Fruit fly (Drosophila melanogaster) whole organism, embryonic: ENCODE data around the gene dUTPase.
A peak's percentile ranks its signal among the peaks of the same experiment; 100 is the strongest.

Experiments
- B-H2 ChIP-seq: fragments of 200-800 bp; sonication (Bioruptor generic); optimal IDR thresholded peaks from 2 replicates; lab custom pipeline; 2018; ENCODE audit warnings: missing biosample characterization, mild to moderate bottlenecking, missing genetic modification characterization
- Bgb ChIP-seq: fragments of 200-800 bp; sonication (Bioruptor generic); IDR thresholded peaks from 2 replicates; pipeline ENCODE4 v1.3.6; 2022; ENCODE audit warnings: missing biosample characterization, missing genetic modification characterization; ENCODE audit not compliant: partially characterized antibody
- CG10267 ChIP-seq: fragments of 200-800 bp; sonication (Bioruptor generic); optimal IDR thresholded peaks from 2 replicates; lab custom pipeline; 2018; ENCODE audit warnings: missing biosample characterization, mild to moderate bottlenecking, missing genetic modification characterization, moderate library complexity
- CG12219 ChIP-seq: fragments of 200-800 bp; sonication (Bioruptor generic); optimal IDR thresholded peaks from 3 replicates; lab custom pipeline; 2018; ENCODE audit warnings: missing biosample characterization, mild to moderate bottlenecking, missing genetic modification characterization
- CG12391 ChIP-seq: fragments of 200-800 bp; sonication (Bioruptor generic); optimal IDR thresholded peaks from 3 replicates; lab custom pipeline; 2018; ENCODE audit warnings: missing biosample characterization, mild to moderate bottlenecking, missing genetic modification characterization, moderate library complexity
- CG14050 ChIP-seq: fragments of 200-800 bp; sonication (Bioruptor generic); IDR thresholded peaks from 3 replicates; pipeline ENCODE4 v1.3.6; 2022; ENCODE audit warnings: missing biosample characterization, missing genetic modification characterization
- CG14710 ChIP-seq: fragments of 200-800 bp; sonication (Bioruptor generic); optimal IDR thresholded peaks from 3 replicates; lab custom pipeline; 2019; ENCODE audit warnings: missing biosample characterization, mild to moderate bottlenecking, missing genetic modification characterization, moderate library complexity
- CG15269 ChIP-seq: fragments of 200-800 bp; sonication (Bioruptor generic); optimal IDR thresholded peaks from 2 replicates; lab custom pipeline; 2018; ENCODE audit warnings: missing biosample characterization, mild to moderate bottlenecking, missing genetic modification characterization, moderate library complexity
- CG1647 ChIP-seq: fragments of 200-800 bp; sonication (Bioruptor generic); optimal IDR thresholded peaks from 3 replicates; lab custom pipeline; 2016; ENCODE audit warnings: missing biosample characterization, missing genetic modification characterization
- CG16779 ChIP-seq: fragments of 200-800 bp; sonication (Bioruptor generic); IDR thresholded peaks from 2 replicates; pipeline ENCODE4 v1.3.6; 2022; ENCODE audit warnings: missing biosample characterization, missing genetic modification characterization
- CG2712 ChIP-seq: fragments of 200-800 bp; optimal IDR thresholded peaks from 3 replicates; lab custom pipeline; 2019; ENCODE audit warnings: missing biosample characterization, mild to moderate bottlenecking, missing genetic modification characterization, moderate library complexity
- CG2875 ChIP-seq: fragments of 200-800 bp; sonication (Bioruptor generic); optimal IDR thresholded peaks from 2 replicates; lab custom pipeline; 2017; ENCODE audit warnings: missing biosample characterization, mild to moderate bottlenecking, missing genetic modification characterization, missing genetic modification reagents
- CG30020 ChIP-seq: fragments of 200-800 bp; optimal IDR thresholded peaks from 2 replicates; lab custom pipeline; 2019; ENCODE audit warnings: missing biosample characterization, mild to moderate bottlenecking, missing genetic modification characterization, moderate library complexity
- CG30431 ChIP-seq: fragments of 200-800 bp; sonication (Bioruptor generic); optimal IDR thresholded peaks from 2 replicates; lab custom pipeline; 2017; ENCODE audit warnings: missing biosample characterization, missing genetic modification characterization
- CG31441 ChIP-seq: fragments of 200-800 bp; sonication (Bioruptor generic); IDR thresholded peaks from 2 replicates; pipeline ENCODE4 v1.3.6; 2022; ENCODE audit warnings: missing biosample characterization, missing genetic modification characterization
- CG33213 ChIP-seq: fragments of 200-800 bp; sonication (Bioruptor generic); optimal IDR thresholded peaks from 3 replicates; lab custom pipeline; 2016; ENCODE audit warnings: missing biosample characterization, missing genetic modification characterization
- CG8089 ChIP-seq: fragments of 200-800 bp; sonication (Bioruptor generic); optimal IDR thresholded peaks from 3 replicates; lab custom pipeline; 2016; ENCODE audit warnings: missing biosample characterization, missing genetic modification characterization
- CG8478 ChIP-seq: fragments of >200 bp; optimal IDR thresholded peaks from 2 replicates; lab custom pipeline; 2018
- CG9797 ChIP-seq: fragments of 200-800 bp; sonication (Bioruptor generic); optimal IDR thresholded peaks from 3 replicates; lab custom pipeline; 2018; ENCODE audit warnings: missing biosample characterization, mild to moderate bottlenecking, missing genetic modification characterization
- CoRest ChIP-seq: fragments of 200-800 bp; sonication (Bioruptor generic); optimal IDR thresholded peaks from 3 replicates; lab custom pipeline; 2018; ENCODE audit warnings: missing biosample characterization, mild to moderate bottlenecking, missing genetic modification characterization, moderate library complexity
- Dip2 ChIP-seq: fragments of 200-800 bp; sonication (Bioruptor generic); IDR thresholded peaks from 2 replicates; pipeline ENCODE4 v1.3.6; 2022; ENCODE audit warnings: missing biosample characterization, missing genetic modification characterization
- Dll ChIP-seq: fragments of 200-800 bp; sonication (Bioruptor generic); IDR thresholded peaks from 4 replicates; pipeline ENCODE4 v1.3.6; 2022; ENCODE audit warnings: missing biosample characterization, missing genetic modification characterization; ENCODE audit not compliant: partially characterized antibody
- Eip74EF ChIP-seq, 2 experiments: fragments of 200-800 bp in 1 of 2; fragments of >200 bp in 1 of 2; sonication (Bioruptor generic) in 1 of 2; optimal IDR thresholded peaks; 2 replicates each; lab custom pipeline; 2017 to 2019; ENCODE audit warnings: missing biosample characterization in 2 of 2, missing genetic modification characterization in 2 of 2, mild to moderate bottlenecking in 1 of 2, moderate library complexity in 1 of 2
- Ets65A ChIP-seq: fragments of 200-800 bp; sonication (Bioruptor generic); peaks from one replicate; lab custom pipeline; 2016; ENCODE audit warnings: missing biosample characterization, missing genetic modification characterization
- Lhr ChIP-seq: fragments of 200-800 bp; sonication (Bioruptor generic); optimal IDR thresholded peaks from 3 replicates; lab custom pipeline; 2017; ENCODE audit warnings: mild to moderate bottlenecking, missing biosample characterization, missing genetic modification reagents, missing genetic modification characterization
- Med ChIP-seq: fragments of 200-800 bp; sonication (Bioruptor generic); peaks from one replicate; lab custom pipeline; 2016; ENCODE audit warnings: missing biosample characterization, missing genetic modification characterization, mild to moderate bottlenecking, inconsistent platforms, moderate library complexity
- NC2β ChIP-seq: fragments of 200-800 bp; sonication (Bioruptor generic); optimal IDR thresholded peaks from 2 replicates; lab custom pipeline; 2016; ENCODE audit warnings: missing biosample characterization, missing genetic modification characterization
- Nf-YC ChIP-seq: fragments of 200-800 bp; optimal IDR thresholded peaks from 3 replicates; lab custom pipeline; 2019; ENCODE audit warnings: missing biosample characterization, mild to moderate bottlenecking, missing genetic modification characterization, moderate library complexity
- PHDP ChIP-seq: fragments of 200-800 bp; sonication (Bioruptor generic); optimal IDR thresholded peaks from 3 replicates; lab custom pipeline; 2018; ENCODE audit warnings: missing biosample characterization, mild to moderate bottlenecking, missing genetic modification characterization, moderate library complexity
- amos ChIP-seq: fragments of 200-800 bp; sonication (Bioruptor generic); IDR thresholded peaks from 2 replicates; pipeline ENCODE4 v1.3.6; 2022; ENCODE audit warnings: missing biosample characterization, missing genetic modification characterization; ENCODE audit not compliant: partially characterized antibody
- ase ChIP-seq: fragments of 200-800 bp; sonication (Bioruptor generic); IDR thresholded peaks from 3 replicates; pipeline ENCODE4 v1.3.6; 2022; ENCODE audit warnings: missing biosample characterization, missing genetic modification characterization
- bbx ChIP-seq: fragments of 200-800 bp; sonication (Bioruptor generic); IDR thresholded peaks from 2 replicates; pipeline ENCODE4 v1.3.6; 2022; ENCODE audit warnings: missing biosample characterization, missing genetic modification characterization; ENCODE audit not compliant: partially characterized antibody
- chn ChIP-seq: fragments of 200-800 bp; sonication (Bioruptor generic); optimal IDR thresholded peaks from 2 replicates; lab custom pipeline; 2016; ENCODE audit warnings: missing biosample characterization, missing genetic modification characterization
- grau ChIP-seq: fragments of 200-800 bp; optimal IDR thresholded peaks from 3 replicates; lab custom pipeline; 2019; ENCODE audit warnings: missing biosample characterization, mild to moderate bottlenecking, missing genetic modification characterization, moderate library complexity
- hkb ChIP-seq, 2 experiments: fragments of 200-800 bp in 1 of 2; fragments of >200 bp in 1 of 2; sonication (Bioruptor generic) in 1 of 2; IDR thresholded peaks in 1 of 2; optimal IDR thresholded peaks in 1 of 2; 2 replicates each; pipeline versions ENCODE4 v1.3.6 to Lab custom; 2017 to 2022; ENCODE audit warnings: missing biosample characterization in 1 of 2, missing genetic modification characterization in 1 of 2
- lmd ChIP-seq: fragments of 200-800 bp; sonication (Bioruptor generic); IDR thresholded peaks from 2 replicates; pipeline ENCODE4 v1.3.6; 2022; ENCODE audit warnings: missing biosample characterization, missing genetic modification characterization
- mam ChIP-seq: fragments of 200-800 bp; sonication (Bioruptor generic); optimal IDR thresholded peaks from 3 replicates; lab custom pipeline; 2016; ENCODE audit warnings: missing biosample characterization, missing genetic modification characterization
- pho ChIP-seq: fragments of 200-800 bp; sonication (Bioruptor generic); optimal IDR thresholded peaks from 2 replicates; lab custom pipeline; 2016; ENCODE audit warnings: missing biosample characterization, missing genetic modification characterization
- psq ChIP-seq: fragments of 200-800 bp; sonication (Bioruptor generic); optimal IDR thresholded peaks from 2 replicates; lab custom pipeline; 2017; ENCODE audit warnings: missing biosample characterization, missing genetic modification characterization
- pzg ChIP-seq: fragments of 200-800 bp; sonication (Bioruptor generic); optimal IDR thresholded peaks from 3 replicates; lab custom pipeline; 2018; ENCODE audit warnings: missing biosample characterization, mild to moderate bottlenecking, missing genetic modification characterization, moderate library complexity
- scrt ChIP-seq: fragments of 200-800 bp; sonication (Bioruptor generic); optimal IDR thresholded peaks from 2 replicates; lab custom pipeline; 2018; ENCODE audit warnings: missing biosample characterization, mild to moderate bottlenecking, missing genetic modification characterization, moderate library complexity
- sens-2 ChIP-seq: fragments of 200-800 bp; sonication (Bioruptor generic); IDR thresholded peaks from 2 replicates; pipeline ENCODE4 v1.3.6; 2022; ENCODE audit warnings: missing biosample characterization, missing genetic modification characterization
- sob ChIP-seq: fragments of 200-800 bp; sonication (Bioruptor generic); IDR thresholded peaks from 2 replicates; pipeline ENCODE4 v1.3.6; 2022; ENCODE audit warnings: missing biosample characterization, missing genetic modification characterization
- ssp ChIP-seq: fragments of 200-800 bp; sonication (Bioruptor generic); IDR thresholded peaks from 2 replicates; pipeline ENCODE4 v1.3.6; 2022; ENCODE audit warnings: missing biosample characterization, missing genetic modification characterization
- stwl ChIP-seq: fragments of 200-800 bp; sonication (Bioruptor generic); optimal IDR thresholded peaks from 3 replicates; lab custom pipeline; 2018; ENCODE audit warnings: missing biosample characterization, mild to moderate bottlenecking, missing genetic modification characterization, moderate library complexity
- tgo ChIP-seq: fragments of 200-800 bp; sonication (Bioruptor generic); IDR thresholded peaks from 3 replicates; pipeline ENCODE4 v1.3.6; 2022; ENCODE audit warnings: missing biosample characterization, missing genetic modification characterization
- trem ChIP-seq: fragments of 200-800 bp; optimal IDR thresholded peaks from 3 replicates; lab custom pipeline; 2019; ENCODE audit warnings: missing biosample characterization, mild to moderate bottlenecking, missing genetic modification characterization, moderate library complexity
- ttk ChIP-seq: fragments of 200-800 bp; sonication (Bioruptor generic); IDR thresholded peaks from 2 replicates; pipeline ENCODE4 v2.1.2; 2022; ENCODE audit warnings: missing biosample characterization, missing genetic modification characterization
- unc-4 ChIP-seq: fragments of 200-800 bp; sonication (Bioruptor generic); IDR thresholded peaks from 2 replicates; pipeline ENCODE4 v1.3.6; 2022; ENCODE audit warnings: missing biosample characterization, missing genetic modification characterization; ENCODE audit not compliant: partially characterized antibody
- wor ChIP-seq: fragments of 200-800 bp; sonication (Bioruptor generic); IDR thresholded peaks from 2 replicates; pipeline ENCODE4 v1.3.6; 2022; ENCODE audit warnings: missing biosample characterization, missing genetic modification characterization
- zfh1 ChIP-seq: fragments of 200-800 bp; sonication (Bioruptor generic); IDR thresholded peaks from 3 replicates; pipeline ENCODE4 v1.3.6; 2022; ENCODE audit warnings: missing biosample characterization, missing genetic modification characterization

dUTPase gene

dm6 chr2L:10970134-10970533 is 41.0 kb upstream of the dUTPase start, which contains the start of the genes Tmem214 and YL-1 (continued):
- TF ChIP-seq hkb (optimal IDR thresholded peaks at IDR 0.05; lab: Kevin White, UChicago) (no peak), hkb (GFP tag; IDR thresholded peaks at IDR 0.05; lab: Robert Waterston, UW) (no peak), Dip2 (GFP tag; lab: Robert Waterston, UW) (no peak), PHDP (peak; percentile 4), CG15269 (tag; lab: Kevin White, UChicago) (no peak), mam (GFP tag; lab: Kevin White, UChicago) (no peak), Med (peak; percentile 61), CG10267 (tag; lab: Kevin White, UChicago) (peak; percentile 46), bbx (GFP tag; lab: Robert Waterston, UW) (peak; percentile 15; the same call in 1 of the 2 replicates), stwl (tag; lab: Kevin White, UChicago) (peak; percentile 74), zfh1 (GFP tag; lab: Robert Waterston, UW) (no peak), grau (tag; lab: Kevin White, UChicago) (peak; percentile 11), NC2β (GFP tag; lab: Kevin White, UChicago) (peak; percentile 1), CG14710 (tag; lab: Kevin White, UChicago) (peak; percentile 64), tgo (no peak), ttk (GFP tag; lab: Robert Waterston, UW) (no peak), scrt (peak; percentile 93), CG2712 (peak; percentile 44), CG8478 (lab: Kevin White, UChicago) (no peak), lmd (GFP tag; lab: Robert Waterston, UW) (no peak), CG33213 (GFP tag; lab: Kevin White, UChicago) (peak; percentile 10), chn (GFP tag; lab: Kevin White, UChicago) (no peak), ssp (GFP tag; lab: Robert Waterston, UW) (no peak), Nf-YC (peak; percentile 44), Eip74EF (GFP tag; optimal IDR thresholded peaks at IDR 0.05; lab: Kevin White, UChicago) (no peak), CoRest (tag; lab: Kevin White, UChicago) (peak; percentile 28), CG16779 (GFP tag; lab: Robert Waterston, UW) (no peak), ase (GFP tag; lab: Robert Waterston, UW) (no peak), Bgb (GFP tag; lab: Robert Waterston, UW) (peak; percentile 42), sob (GFP tag; lab: Robert Waterston, UW) (no peak), pho (no peak), CG8089 (GFP tag; lab: Kevin White, UChicago) (no peak), unc-4 (peak; percentile 66), CG9797 (GFP tag; lab: Kevin White, UChicago) (peak; percentile 90), CG1647 (GFP tag; lab: Kevin White, UChicago) (no peak), CG12219 (GFP tag; lab: Kevin White, UChicago) (no peak), trem (tag; lab: Kevin White, UChicago) (peak; percentile 78), CG30431 (GFP tag; lab: Kevin White, UChicago) (no peak), psq (GFP tag; lab: Kevin White, UChicago) (no peak), B-H2 (GFP tag; lab: Kevin White, UChicago) (no peak), Lhr (GFP tag; lab: Kevin White, UChicago) (peak; percentile 43), wor (no peak), sens-2 (GFP tag; lab: Robert Waterston, UW) (no peak), Dll (peak; percentile 62; the same call in 1 of the 4 replicates), CG12391 (tag; lab: Kevin White, UChicago) (peak; percentile 27), Ets65A (GFP tag; lab: Kevin White, UChicago) (peak; percentile 86), CG30020 (tag; lab: Kevin White, UChicago) (peak; percentile 53), pzg (GFP tag; lab: Kevin White, UChicago) (peak; percentile 77), CG31441 (GFP tag; lab: Robert Waterston, UW) (0 out of 2 replicates have a peak, but pooled peaks have one; percentile 9), CG2875 (GFP tag; lab: Kevin White, UChicago) (no peak), amos (peak; percentile 51), CG14050 (GFP tag; lab: Robert Waterston, UW) (no peak)
